Worm (Caenorhabditis elegans) whole organism, late embryonic: ENCODE data around the gene atg-3.

Experiments used
- C38D4.7 ChIP-seq: fragments of 200-800 bp; sonication (Bioruptor generic); optimal IDR thresholded peaks from 2 replicates; lab custom pipeline; 2018; ENCODE audit warnings: mild to moderate bottlenecking, missing genetic modification characterization, moderate library complexity, missing compliant biosample characterization
- F13H6.1 ChIP-seq: sonication (generic microtip); optimal IDR thresholded peaks from 2 replicates; lab custom pipeline; 2016; ENCODE audit warnings: missing genetic modification characterization, missing compliant biosample characterization
- K02D7.2 ChIP-seq: sonication (generic microtip); optimal IDR thresholded peaks from 2 replicates; lab custom pipeline; 2017; ENCODE audit warnings: mild to moderate bottlenecking, missing genetic modification characterization, missing compliant biosample characterization
- K09A11.1 ChIP-seq: sonication (generic microtip); optimal IDR thresholded peaks from 2 replicates; lab custom pipeline; 2017; ENCODE audit warnings: antibody characterized with exemption, mild to moderate bottlenecking, missing genetic modification characterization, missing compliant biosample characterization; ENCODE audit not compliant: insufficient read depth
- ahr-1 ChIP-seq: sonication (generic microtip); optimal IDR thresholded peaks from 2 replicates; lab custom pipeline; 2016; ENCODE audit warnings: missing genetic modification characterization, missing compliant biosample characterization
- ceh-18 ChIP-seq: sonication (generic microtip); optimal IDR thresholded peaks from 2 replicates; lab custom pipeline; 2016; ENCODE audit warnings: missing genetic modification characterization, missing compliant biosample characterization
- ceh-22 ChIP-seq: sonication (generic microtip); optimal IDR thresholded peaks from 2 replicates; lab custom pipeline; 2017; ENCODE audit warnings: missing biosample characterization, missing genetic modification characterization
- ceh-30 ChIP-seq: fragments of 150-350 bp; optimal IDR thresholded peaks from 2 replicates; lab custom pipeline; 2014; ENCODE audit warnings: missing biosample characterization, missing genetic modification characterization
- ceh-31 ChIP-seq: sonication (generic microtip); optimal IDR thresholded peaks from 2 replicates; lab custom pipeline; 2016; ENCODE audit warnings: missing genetic modification characterization, missing compliant biosample characterization
- ceh-34 ChIP-seq: sonication (generic microtip); optimal IDR thresholded peaks from 2 replicates; lab custom pipeline; 2016; ENCODE audit warnings: mild to moderate bottlenecking, missing genetic modification characterization, missing compliant biosample characterization
- ceh-45 ChIP-seq: fragments of 200-800 bp; sonication (Bioruptor generic); IDR thresholded peaks from 2 replicates; pipeline ENCODE4 v1.3.6; 2022; ENCODE audit warnings: missing genetic modification reagents, missing genetic modification characterization, missing compliant biosample characterization
- ceh-48 ChIP-seq: sonication (generic microtip); optimal IDR thresholded peaks from 2 replicates; lab custom pipeline; 2016; ENCODE audit warnings: missing genetic modification characterization, inconsistent platforms, missing compliant biosample characterization
- ceh-9 ChIP-seq: sonication (generic microtip); optimal IDR thresholded peaks from 2 replicates; lab custom pipeline; 2016; ENCODE audit warnings: mild to moderate bottlenecking, missing genetic modification characterization, inconsistent platforms, missing compliant biosample characterization
- dve-1 ChIP-seq: sonication (generic microtip); optimal IDR thresholded peaks from 2 replicates; lab custom pipeline; 2017; ENCODE audit warnings: antibody characterized with exemption, mild to moderate bottlenecking, missing genetic modification characterization, missing compliant biosample characterization
- elt-4 ChIP-seq: sonication (generic microtip); optimal IDR thresholded peaks from 2 replicates; lab custom pipeline; 2016; ENCODE audit warnings: missing genetic modification characterization, missing compliant biosample characterization
- fax-1 ChIP-seq: sonication (generic microtip); optimal IDR thresholded peaks from 2 replicates; lab custom pipeline; 2016; ENCODE audit warnings: missing genotype, missing genetic modification characterization, missing compliant biosample characterization
- fkh-10 ChIP-seq: fragments of 150-350 bp; optimal IDR thresholded peaks from 2 replicates; lab custom pipeline; 2014; ENCODE audit warnings: missing biosample characterization, missing genetic modification reagents, missing genetic modification characterization
- fkh-6 ChIP-seq: sonication (generic microtip); optimal IDR thresholded peaks from 2 replicates; lab custom pipeline; 2016; ENCODE audit warnings: missing genetic modification characterization, missing compliant biosample characterization
- hlh-13 ChIP-seq: fragments of 200-800 bp; sonication (Bioruptor generic); optimal IDR thresholded peaks from 2 replicates; lab custom pipeline; 2018; ENCODE audit warnings: mild to moderate bottlenecking, missing genetic modification characterization, missing compliant biosample characterization
- hlh-15 ChIP-seq: sonication (generic microtip); optimal IDR thresholded peaks from 2 replicates; lab custom pipeline; 2016; ENCODE audit warnings: missing genetic modification characterization, missing compliant biosample characterization
- hlh-30 ChIP-seq: sonication (generic microtip); optimal IDR thresholded peaks from 2 replicates; lab custom pipeline; 2017; ENCODE audit warnings: antibody characterized with exemption, missing genetic modification characterization, missing compliant biosample characterization; ENCODE audit not compliant: insufficient read depth
- hlh-6 ChIP-seq: sonication (generic microtip); optimal IDR thresholded peaks from 2 replicates; lab custom pipeline; 2016; ENCODE audit warnings: missing genotype, missing genetic modification characterization, missing compliant biosample characterization
- hlh-8 ChIP-seq: sonication (generic microtip); optimal IDR thresholded peaks from 2 replicates; lab custom pipeline; 2016; ENCODE audit warnings: missing genotype, missing genetic modification characterization, missing compliant biosample characterization
- lin-11 ChIP-seq: fragments of 200-800 bp; sonication (Bioruptor generic); optimal IDR thresholded peaks from 2 replicates; lab custom pipeline; 2018; ENCODE audit warnings: mild to moderate bottlenecking, missing genetic modification characterization, missing compliant biosample characterization
- madf-2 ChIP-seq: sonication (generic microtip); optimal IDR thresholded peaks from 2 replicates; lab custom pipeline; 2017; ENCODE audit warnings: missing genetic modification characterization, missing compliant biosample characterization
- mec-3 ChIP-seq: sonication (generic microtip); optimal IDR thresholded peaks from 2 replicates; lab custom pipeline; 2016; ENCODE audit warnings: borderline replicate concordance, missing genetic modification characterization, missing compliant biosample characterization
- nfya-1 ChIP-seq: sonication (generic microtip); optimal IDR thresholded peaks from 2 replicates; lab custom pipeline; 2017; ENCODE audit warnings: missing genetic modification characterization, mild to moderate bottlenecking, missing compliant biosample characterization, antibody characterized with exemption, moderate library complexity
- nhr-11 ChIP-seq: fragments of 150-350 bp; optimal IDR thresholded peaks from 2 replicates; lab custom pipeline; 2014; ENCODE audit warnings: missing biosample characterization, missing genetic modification characterization
- nhr-232 ChIP-seq: sonication (generic microtip); optimal IDR thresholded peaks from 2 replicates; lab custom pipeline; 2016; ENCODE audit warnings: missing genetic modification characterization, missing compliant biosample characterization
- odd-2 ChIP-seq: sonication (generic microtip); optimal IDR thresholded peaks from 2 replicates; lab custom pipeline; 2017; ENCODE audit warnings: antibody characterized with exemption, mild to moderate bottlenecking, missing genetic modification characterization, missing compliant biosample characterization
- pag-3 ChIP-seq: sonication (generic microtip); optimal IDR thresholded peaks from 2 replicates; lab custom pipeline; 2016; ENCODE audit warnings: missing compliant biosample characterization, missing genetic modification characterization, borderline replicate concordance
- pat-9 ChIP-seq: fragments of 200-800 bp; sonication (Bioruptor generic); optimal IDR thresholded peaks from 2 replicates; lab custom pipeline; 2018; ENCODE audit warnings: mild to moderate bottlenecking, missing genetic modification characterization, moderate library complexity, missing compliant biosample characterization
- pax-1 ChIP-seq: fragments of 150-350 bp; optimal IDR thresholded peaks from 2 replicates; lab custom pipeline; 2014; ENCODE audit warnings: missing biosample characterization, missing genetic modification characterization
- pha-2 ChIP-seq: sonication (generic microtip); optimal IDR thresholded peaks from 2 replicates; lab custom pipeline; 2017; ENCODE audit warnings: mild to moderate bottlenecking, missing genetic modification characterization, missing compliant biosample characterization
- pha-4 ChIP-seq: fragments of 150-350 bp; optimal IDR thresholded peaks from 2 replicates; lab custom pipeline; 2018; ENCODE audit warnings: missing biosample characterization, missing genetic modification reagents, missing genetic modification characterization
- pqm-1 ChIP-seq: sonication (generic microtip); optimal IDR thresholded peaks from 2 replicates; lab custom pipeline; 2016; ENCODE audit warnings: missing genetic modification characterization, missing compliant biosample characterization
- pros-1 ChIP-seq: fragments of 150-350 bp; optimal IDR thresholded peaks from 2 replicates; lab custom pipeline; 2014; ENCODE audit warnings: missing biosample characterization, missing genetic modification reagents, missing genetic modification characterization
- sox-2 ChIP-seq: fragments of 200-800 bp; sonication (Bioruptor generic); IDR thresholded peaks from 2 replicates; pipeline ENCODE4 v1.3.6; 2022; ENCODE audit warnings: missing genetic modification reagents, missing genetic modification characterization, missing compliant biosample characterization
- sox-4 ChIP-seq: sonication (generic microtip); optimal IDR thresholded peaks from 2 replicates; lab custom pipeline; 2017; ENCODE audit warnings: mild to moderate bottlenecking, missing genetic modification characterization, inconsistent platforms, missing compliant biosample characterization
- syd-9 ChIP-seq: sonication (generic microtip); optimal IDR thresholded peaks from 2 replicates; lab custom pipeline; 2016; ENCODE audit warnings: mild to moderate bottlenecking, missing genetic modification characterization, moderate library complexity, missing compliant biosample characterization
- tbx-2 ChIP-seq: sonication (generic microtip); optimal IDR thresholded peaks from 2 replicates; lab custom pipeline; 2016; ENCODE audit warnings: missing genetic modification characterization, missing compliant biosample characterization
- unc-55 ChIP-seq: sonication (generic microtip); optimal IDR thresholded peaks from 2 replicates; lab custom pipeline; 2017; ENCODE audit warnings: missing biosample characterization, missing genetic modification reagents, missing genetic modification characterization
- unc-86 ChIP-seq: sonication (generic microtip); optimal IDR thresholded peaks from 2 replicates; lab custom pipeline; 2016; ENCODE audit warnings: missing genetic modification characterization, missing compliant biosample characterization
- zip-5 ChIP-seq: sonication (generic microtip); optimal IDR thresholded peaks from 2 replicates; lab custom pipeline; 2016; ENCODE audit warnings: missing genetic modification characterization, missing compliant biosample characterization
- ztf-16 ChIP-seq: sonication (generic microtip); optimal IDR thresholded peaks from 2 replicates; lab custom pipeline; 2017; ENCODE audit warnings: missing genetic modification characterization, missing compliant biosample characterization

The atg-3 gene

ce11 chrIV:1006662-1007061 lies 3.6 kb upstream of the atg-3 start:
- TF ChIP-seq sox-4 (tag; lab: Kevin White, UChicago): no peak
- peak; percentile 47 for TF ChIP-seq ceh-48 (tag; lab: Kevin White, UChicago)

- no peak for TF ChIP-seq hlh-8
- peak; percentile 1 for TF ChIP-seq tbx-2 (tag; lab: Kevin White, UChicago)
- no peak for TF ChIP-seq hlh-13
- TF ChIP-seq nfya-1 (tag; lab: Kevin White, UChicago): peak; percentile 30
- TF ChIP-seq ceh-30 (tag; lab: Kevin White, UChicago): peak; percentile 46
- peak; percentile 92 for TF ChIP-seq hlh-30 (tag; lab: Kevin White, UChicago)
- peak; percentile 46 for TF ChIP-seq ceh-48 (tag; lab: Kevin White, UChicago)
- no peak for TF ChIP-seq fkh-6 (tag; lab: Kevin White, UChicago)
- TF ChIP-seq, all 69 proteins: peak for 5
These were observed 766 bp upstream of the atg-3 start, which contains the start of gene Y55F3AM.9 for ce11 chrIV:1009546-1009945. Gene Y55F3AM.9 (minus strand): TSS chrIV:1009734.

- TF ChIP-seq mec-3: no peak
- no peak for TF ChIP-seq lin-11
- TF ChIP-seq elt-4 (tag; lab: Kevin White, UChicago): no peak
- TF ChIP-seq hlh-6 (tag; lab: Kevin White, UChicago): no peak
- TF ChIP-seq nhr-232: no peak
- no peak for TF ChIP-seq unc-55 (GFP tag; lab: Kevin White, UChicago)
- no peak for TF ChIP-seq F13H6.1 (tag; lab: Kevin White, UChicago)
- TF ChIP-seq fkh-10: no peak
- TF ChIP-seq ztf-16 (tag; lab: Kevin White, UChicago): no peak
- no peak for TF ChIP-seq pros-1 (tag; lab: Kevin White, UChicago)
- no peak for TF ChIP-seq pha-4 (tag; lab: Kevin White, UChicago)
- no peak for TF ChIP-seq C38D4.7 (GFP tag; lab: Kevin White, UChicago)
- TF ChIP-seq fax-1 (tag; lab: Kevin White, UChicago): no peak
- TF ChIP-seq ceh-45 (GFP tag; lab: Robert Waterston, UW): no peak
These were observed 1.5 kb downstream of the atg-3 start for ce11 chrIV:1011776-1012175.

ce11 chrIV:1012447-1012846 lies 2.1 kb downstream of the atg-3 start, which contains the start of gene rbm-39:
Gene rbm-39 (plus strand): TSS chrIV:1012624.
- TF ChIP-seq syd-9 (tag; lab: Kevin White, UChicago): no peak
- no peak for TF ChIP-seq nhr-11 (tag; lab: Kevin White, UChicago)
- peak; percentile 83 for TF ChIP-seq hlh-30 (tag; lab: Kevin White, UChicago)
- no peak for TF ChIP-seq pqm-1
- TF ChIP-seq mec-3: no peak
- TF ChIP-seq pha-2 (tag; lab: Kevin White, UChicago): peak; percentile 11
- TF ChIP-seq odd-2 (tag; lab: Kevin White, UChicago): no peak
- no peak for TF ChIP-seq fax-1 (tag; lab: Kevin White, UChicago)
- no peak for TF ChIP-seq ceh-45 (GFP tag; lab: Robert Waterston, UW)
- TF ChIP-seq hlh-15: no peak
- no peak for TF ChIP-seq sox-2 (GFP tag; lab: Robert Waterston, UW)
- no peak for TF ChIP-seq ceh-22 (tag; lab: Kevin White, UChicago)
- no peak for TF ChIP-seq hlh-6 (tag; lab: Kevin White, UChicago)
- no peak for TF ChIP-seq K02D7.2 (tag; lab: Kevin White, UChicago)
- peak; percentile 21 for TF ChIP-seq madf-2 (tag; lab: Kevin White, UChicago)
- no peak for TF ChIP-seq dve-1
- no peak for TF ChIP-seq pat-9 (tag; lab: Kevin White, UChicago)
- no peak for TF ChIP-seq pag-3 (tag; lab: Kevin White, UChicago)
- no peak for TF ChIP-seq elt-4 (tag; lab: Kevin White, UChicago)
- no peak for TF ChIP-seq unc-86 (tag; lab: Kevin White, UChicago)
- TF ChIP-seq hlh-8: no peak
- TF ChIP-seq zip-5 (tag; lab: Kevin White, UChicago): no peak
- no peak for TF ChIP-seq ztf-16 (tag; lab: Kevin White, UChicago)
- no peak for TF ChIP-seq ahr-1
- TF ChIP-seq pha-4 (tag; lab: Kevin White, UChicago): no peak
- TF ChIP-seq lin-11: no peak
- TF ChIP-seq ceh-48 (tag; lab: Kevin White, UChicago): peak; percentile 5
- TF ChIP-seq pros-1 (tag; lab: Kevin White, UChicago): no peak
- TF ChIP-seq ceh-9 (tag; lab: Kevin White, UChicago): no peak
- peak; percentile 39 for TF ChIP-seq ceh-34
- TF ChIP-seq ceh-18 (tag; lab: Kevin White, UChicago): peak; percentile 22
- TF ChIP-seq C38D4.7 (GFP tag; lab: Kevin White, UChicago): no peak
- peak; percentile 55 for TF ChIP-seq ceh-31 (tag; lab: Kevin White, UChicago)
- TF ChIP-seq K09A11.1 (tag; lab: Kevin White, UChicago): no peak
- peak; percentile 40 for TF ChIP-seq pax-1
